Worm (Caenorhabditis elegans): ENCODE measurements around the gene C37C3.2.

C37C3.2 gene

ce11 chrV:7855382-7855994 is at the start of gene C37C3.2:
Gene C37C3.2 (plus strand): TSS chrV:7855944.
- TF ChIP-seq tbx-8 (GFP tag; optimal IDR thresholded peaks at IDR 0.05): no peak
- no peak for TF ChIP-seq nhr-12 (tag; optimal IDR thresholded peaks at IDR 0.05)
- no peak for TF ChIP-seq snpc-4 (tag; optimal IDR thresholded peaks at IDR 0.05)
- TF ChIP-seq sem-2 (GFP tag; optimal IDR thresholded peaks at IDR 0.05): no peak
- no peak for TF ChIP-seq zip-8 (tag; optimal IDR thresholded peaks at IDR 0.05)
- no peak for TF ChIP-seq elt-3 (tag; optimal IDR thresholded peaks at IDR 0.05)
- no peak for TF ChIP-seq blmp-1 (tag; optimal IDR thresholded peaks at IDR 0.05)
- TF ChIP-seq nhr-237 (tag; optimal IDR thresholded peaks at IDR 0.05): no peak
- no peak for TF ChIP-seq ceh-43 (GFP tag; optimal IDR thresholded peaks at IDR 0.05)
- no peak for TF ChIP-seq lsy-2 (tag; optimal IDR thresholded peaks at IDR 0.05)
- TF ChIP-seq ces-1 (GFP tag; optimal IDR thresholded peaks at IDR 0.05): no peak
- no peak for TF ChIP-seq drap-1 (GFP tag; optimal IDR thresholded peaks at IDR 0.05)
- no peak for TF ChIP-seq cnd-1 (tag; optimal IDR thresholded peaks at IDR 0.05)
- no peak for TF ChIP-seq ztf-11 (tag; optimal IDR thresholded peaks at IDR 0.05)

DNA sequence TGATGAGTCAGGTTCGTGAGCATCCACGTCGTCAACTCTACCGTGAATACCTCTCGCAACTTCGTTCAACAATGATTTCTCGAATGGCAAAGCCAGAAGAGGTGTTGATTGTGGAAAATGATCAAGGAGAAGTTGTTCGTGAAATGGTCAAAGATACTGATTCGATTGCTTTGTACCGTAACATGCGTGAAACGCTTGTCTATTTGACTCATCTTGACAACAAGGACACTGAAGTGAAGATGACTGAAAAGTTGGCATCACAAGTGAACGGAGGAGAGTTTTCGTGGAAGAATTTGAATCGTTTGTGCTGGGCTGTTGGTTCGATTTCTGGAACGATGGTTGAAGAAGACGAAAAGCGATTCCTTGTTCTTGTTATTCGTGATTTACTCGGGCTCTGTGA is 49.1 kb upstream of the C37C3.2 start:
- TF ChIP-seq lin-32 (GFP tag; optimal IDR thresholded peaks at IDR 0.05): no peak
- no peak for TF ChIP-seq ham-2 (GFP tag; optimal IDR thresholded peaks at IDR 0.05)
- no peak for TF ChIP-seq pha-4 (tag; optimal IDR thresholded peaks at IDR 0.05)
- no peak for TF ChIP-seq elt-3 (tag; optimal IDR thresholded peaks at IDR 0.05)
- TF ChIP-seq bed-3 (GFP tag; optimal IDR thresholded peaks at IDR 0.05): no peak
- no peak for TF ChIP-seq elt-1 (tag; optimal IDR thresholded peaks at IDR 0.05; ENCODE audit: borderline replicate concordance, insufficient read depth)
- no peak for TF ChIP-seq M03D4.4 (tag; optimal IDR thresholded peaks at IDR 0.05)
- no peak for TF ChIP-seq nhr-2 (tag; optimal IDR thresholded peaks at IDR 0.05)
- TF ChIP-seq mep-1 (tag; optimal IDR thresholded peaks at IDR 0.05): no peak
- no peak for TF ChIP-seq ceh-43 (GFP tag; optimal IDR thresholded peaks at IDR 0.05)
- TF ChIP-seq ztf-11 (tag; optimal IDR thresholded peaks at IDR 0.05): no peak
- no peak for TF ChIP-seq unc-120 (tag; optimal IDR thresholded peaks at IDR 0.05; ENCODE audit: poor library complexity, severe bottlenecking)
- no peak for TF ChIP-seq lsy-2 (tag; optimal IDR thresholded peaks at IDR 0.05)

ce11 chrV:7808444-7808843 is 47.3 kb upstream of the C37C3.2 start:
- TF ChIP-seq nhr-2 (tag; optimal IDR thresholded peaks at IDR 0.05) (no peak), ceh-43 (GFP tag; optimal IDR thresholded peaks at IDR 0.05) (no peak)

DNA sequence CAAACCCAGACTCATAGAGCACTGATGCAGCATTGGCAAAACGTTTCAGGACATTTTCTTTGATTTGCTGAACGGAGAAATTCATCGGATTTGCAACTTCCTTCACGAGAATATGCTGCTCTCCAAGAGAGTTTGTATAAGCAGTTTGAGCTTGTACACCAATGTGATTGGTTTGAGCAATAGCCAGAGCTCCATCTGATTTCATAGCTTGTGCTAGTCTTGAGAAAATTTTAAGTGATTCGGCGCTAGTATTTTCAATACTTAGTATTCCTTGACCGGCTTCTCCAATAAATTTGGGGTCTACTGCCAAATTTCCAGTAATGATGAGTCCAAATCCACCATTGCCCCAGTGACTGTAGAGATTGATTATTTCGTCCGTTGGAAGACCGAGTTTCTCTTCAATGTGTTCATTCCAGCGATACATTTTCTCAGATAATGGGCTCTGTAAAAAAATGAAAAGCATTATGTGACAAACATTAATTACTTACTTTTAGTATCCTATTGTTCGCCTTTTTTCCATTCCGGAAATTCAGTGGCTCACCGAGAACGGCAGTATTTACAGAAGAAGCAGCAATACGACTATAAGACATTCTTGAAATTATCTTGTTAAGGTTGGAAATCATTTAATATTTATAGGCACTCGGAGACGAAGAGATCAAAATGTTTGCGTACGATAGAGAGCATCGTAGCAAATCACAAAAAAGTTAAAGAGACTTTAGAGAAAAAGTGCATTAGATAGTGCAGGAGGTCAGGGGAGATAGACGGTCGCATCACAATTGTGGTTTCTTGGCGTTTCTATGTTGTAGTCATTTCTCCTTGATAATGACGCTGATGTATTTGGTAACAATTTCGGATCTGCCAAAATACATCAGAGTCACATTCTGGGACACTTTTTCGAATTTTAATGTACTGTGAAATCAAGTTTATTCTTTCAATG is 46.2 kb upstream of the C37C3.2 start, which contains the start of gene ZK742.3:
Gene ZK742.3, minus strand, starts transcription at position 593 of the 937 bp plus-strand sequence.
- TF ChIP-seq cnd-1 (tag; optimal IDR thresholded peaks at IDR 0.05) (no peak), mls-2 (tag; optimal IDR thresholded peaks at IDR 0.05) (no peak), unc-39 (tag; optimal IDR thresholded peaks at IDR 0.05) (no peak), zip-8 (tag; optimal IDR thresholded peaks at IDR 0.05) (no peak), elt-1 (tag; optimal IDR thresholded peaks at IDR 0.05; ENCODE audit: borderline replicate concordance, insufficient read depth) (no peak), snpc-4 (tag; optimal IDR thresholded peaks at IDR 0.05) (no peak)

DNA sequence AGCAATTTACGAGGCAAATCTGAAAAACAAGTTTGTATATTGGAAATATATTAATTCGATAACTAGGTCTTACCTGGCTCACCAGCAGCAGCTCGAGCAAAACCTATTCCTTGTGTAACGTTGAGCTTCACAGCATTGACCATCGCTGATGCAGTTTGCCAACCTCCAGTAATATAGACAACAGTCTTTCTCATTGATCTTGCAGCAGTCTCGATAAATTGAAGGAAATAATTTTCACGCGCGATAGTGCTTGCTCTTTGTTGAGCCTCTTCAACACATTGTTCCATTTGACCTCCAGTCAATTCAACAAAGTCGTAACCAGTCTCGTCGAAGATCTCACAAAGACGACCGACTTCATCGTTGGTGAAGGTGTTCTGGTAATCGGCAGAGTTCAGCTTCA is 45.2 kb upstream of the C37C3.2 start:
- TF ChIP-seq ceh-39 (tag; optimal IDR thresholded peaks at IDR 0.05) (no peak), mep-1 (tag; optimal IDR thresholded peaks at IDR 0.05) (no peak), cnd-1 (tag; optimal IDR thresholded peaks at IDR 0.05) (no peak), mab-5 (tag; optimal IDR thresholded peaks at IDR 0.05) (no peak), sptf-1 (tag; optimal IDR thresholded peaks at IDR 0.05) (no peak), ztf-11 (tag; optimal IDR thresholded peaks at IDR 0.05) (no peak), ham-2 (GFP tag; optimal IDR thresholded peaks at IDR 0.05) (no peak), ceh-43 (GFP tag; optimal IDR thresholded peaks at IDR 0.05) (no peak), elt-3 (tag; optimal IDR thresholded peaks at IDR 0.05) (no peak), pha-4 (tag; optimal IDR thresholded peaks at IDR 0.05) (no peak), unc-39 (tag; optimal IDR thresholded peaks at IDR 0.05) (no peak), sem-2 (GFP tag; optimal IDR thresholded peaks at IDR 0.05) (no peak), nhr-2 (tag; optimal IDR thresholded peaks at IDR 0.05) (no peak), hlh-1 (tag; optimal IDR thresholded peaks at IDR 0.05) (no peak), unc-120 (tag; optimal IDR thresholded peaks at IDR 0.05; ENCODE audit: poor library complexity, severe bottlenecking) (no peak), nhr-237 (tag; optimal IDR thresholded peaks at IDR 0.05) (no peak), M03D4.4 (tag; optimal IDR thresholded peaks at IDR 0.05) (no peak), nhr-28 (tag; optimal IDR thresholded peaks at IDR 0.05) (no peak), tbx-8 (GFP tag; optimal IDR thresholded peaks at IDR 0.05) (no peak)
